Worm (Caenorhabditis elegans) whole organism, midembryonic: ENCODE measurements around the gene D1086.1.

ENCODE experiments used
- T22C8.4 ChIP-seq: fragments of 200-800 bp; sonication (Bioruptor generic); IDR thresholded peaks from 2 replicates; pipeline ENCODE4 v1.3.6; 2022; ENCODE audit warnings: missing genetic modification characterization, missing compliant biosample characterization
- cog-1 ChIP-seq: sonication (generic microtip); optimal IDR thresholded peaks from 2 replicates; lab custom pipeline; 2016; ENCODE audit warnings: missing genetic modification characterization, missing compliant biosample characterization
- flt-1 ChIP-seq: fragments of 200-800 bp; sonication (Bioruptor generic); IDR thresholded peaks from 2 replicates; pipeline ENCODE4 v1.3.6; 2022; ENCODE audit warnings: missing genetic modification characterization, missing compliant biosample characterization
- klf-2 ChIP-seq: fragments of 200-800 bp; sonication (Bioruptor generic); conservative IDR thresholded peaks from 2 replicates; pipeline ENCODE4 v1.3.6; 2022; ENCODE audit warnings: missing genetic modification reagents, missing genetic modification characterization, missing compliant biosample characterization
- med-1 ChIP-seq: sonication (generic microtip); optimal IDR thresholded peaks from 2 replicates; lab custom pipeline; 2017; ENCODE audit warnings: missing genetic modification characterization, mild to moderate bottlenecking, missing compliant biosample characterization, antibody characterized with exemption, missing genetic modification reagents; ENCODE audit not compliant: insufficient read depth
- ref-1 ChIP-seq: fragments of 200-800 bp; sonication (Bioruptor generic); conservative IDR thresholded peaks from 2 replicates; pipeline ENCODE4 v1.3.6; 2022; ENCODE audit warnings: missing genetic modification reagents, missing genetic modification characterization, missing compliant biosample characterization
- tab-1 ChIP-seq: fragments of 200-800 bp; sonication (Bioruptor generic); IDR thresholded peaks from 2 replicates; pipeline ENCODE4 v1.3.6; 2022; ENCODE audit warnings: missing genetic modification characterization, missing compliant biosample characterization
- ztf-23 ChIP-seq: fragments of 200-800 bp; sonication (Bioruptor generic); IDR thresholded peaks from 2 replicates; pipeline ENCODE4 v1.3.6; 2022; ENCODE audit warnings: missing genetic modification reagents, missing genetic modification characterization, missing compliant biosample characterization
- ztf-29 ChIP-seq: fragments of 200-800 bp; sonication (Bioruptor generic); IDR thresholded peaks from 2 replicates; pipeline ENCODE4 v1.3.6; 2022; ENCODE audit warnings: missing genetic modification reagents, missing genetic modification characterization, missing compliant biosample characterization

The D1086.1 gene

ce11 chrV:14100886-14101285 is 2.2 kb downstream of the D1086.1 start, which contains the start of gene D1086.12:
D1086.12 (plus strand) TSS chrV:14101186.
- no peak for TF ChIP-seq ztf-23 (GFP tag; lab: Robert Waterston, UW)
- no peak for TF ChIP-seq flt-1
- TF ChIP-seq ztf-29 (GFP tag; lab: Robert Waterston, UW): no peak
- TF ChIP-seq ref-1 (GFP tag; lab: Robert Waterston, UW): no peak
- no peak for TF ChIP-seq tab-1 (GFP tag; lab: Robert Waterston, UW)
- TF ChIP-seq klf-2 (GFP tag; lab: Robert Waterston, UW): no peak
- TF ChIP-seq med-1 (GFP tag; lab: Kevin White, UChicago): no peak
- no peak for TF ChIP-seq T22C8.4 (GFP tag; lab: Robert Waterston, UW)
- TF ChIP-seq cog-1 (tag; lab: Kevin White, UChicago): no peak

DNA sequence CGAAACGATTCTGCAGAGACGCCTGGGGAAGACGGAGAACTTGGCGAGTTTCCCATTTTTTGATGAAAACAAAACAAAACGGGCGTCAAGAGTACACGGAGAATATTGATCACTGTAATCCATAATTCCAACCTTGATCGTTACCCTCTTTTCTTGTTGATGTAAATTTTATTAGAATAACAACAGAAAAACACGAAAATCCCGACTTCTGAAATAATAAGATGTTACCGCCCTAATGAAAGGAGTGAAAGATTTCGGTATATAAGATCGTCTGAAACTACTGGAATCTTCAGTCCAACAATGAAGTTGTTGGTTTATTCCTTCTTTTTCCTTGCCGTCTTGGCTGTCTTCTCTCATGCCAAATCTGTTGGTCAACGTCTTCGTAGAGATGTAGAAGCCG is 5.3 kb downstream of the D1086.1 start, which contains the start of gene D1086.9:
D1086.9 (plus strand) TSS at position 301 of the 400 bp plus-strand sequence.
- TF ChIP-seq ztf-29 (GFP tag; lab: Robert Waterston, UW) (no peak), tab-1 (GFP tag; lab: Robert Waterston, UW) (no peak), cog-1 (tag; lab: Kevin White, UChicago) (no peak), ztf-23 (GFP tag; lab: Robert Waterston, UW) (no peak), klf-2 (GFP tag; lab: Robert Waterston, UW) (no peak), flt-1 (no peak), ref-1 (GFP tag; lab: Robert Waterston, UW) (no peak), T22C8.4 (GFP tag; lab: Robert Waterston, UW) (no peak), med-1 (GFP tag; lab: Kevin White, UChicago) (no peak)

DNA sequence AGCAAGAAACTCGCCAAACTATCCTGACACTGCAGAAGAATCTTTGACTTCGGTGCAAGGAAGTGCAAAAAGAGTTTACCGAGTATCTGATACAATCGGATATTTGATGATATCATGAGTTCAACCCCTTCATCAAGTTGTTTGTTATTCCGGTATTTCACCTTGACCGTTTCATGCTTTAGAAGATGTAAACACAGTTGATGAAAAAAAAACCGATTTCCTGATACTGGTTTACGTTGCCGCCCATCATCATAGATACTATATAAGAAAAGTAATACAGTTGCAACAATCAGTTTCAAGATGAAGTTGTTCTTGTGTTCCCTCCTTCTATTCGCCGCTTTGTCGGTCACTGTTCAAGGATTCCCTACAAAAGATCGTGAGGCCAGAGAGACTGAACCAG is 8.9 kb downstream of the D1086.1 start, which contains the start of gene H39E23.3:
H39E23.3 (plus strand) TSS at position 301 of the 400 bp plus-strand sequence.
- TF ChIP-seq ztf-23 (GFP tag; lab: Robert Waterston, UW) (no peak), med-1 (GFP tag; lab: Kevin White, UChicago) (no peak), flt-1 (no peak), T22C8.4 (GFP tag; lab: Robert Waterston, UW) (no peak), ref-1 (GFP tag; lab: Robert Waterston, UW) (no peak), ztf-29 (GFP tag; lab: Robert Waterston, UW) (no peak), tab-1 (GFP tag; lab: Robert Waterston, UW) (no peak), klf-2 (GFP tag; lab: Robert Waterston, UW) (no peak), cog-1 (tag; lab: Kevin White, UChicago) (no peak)

DNA sequence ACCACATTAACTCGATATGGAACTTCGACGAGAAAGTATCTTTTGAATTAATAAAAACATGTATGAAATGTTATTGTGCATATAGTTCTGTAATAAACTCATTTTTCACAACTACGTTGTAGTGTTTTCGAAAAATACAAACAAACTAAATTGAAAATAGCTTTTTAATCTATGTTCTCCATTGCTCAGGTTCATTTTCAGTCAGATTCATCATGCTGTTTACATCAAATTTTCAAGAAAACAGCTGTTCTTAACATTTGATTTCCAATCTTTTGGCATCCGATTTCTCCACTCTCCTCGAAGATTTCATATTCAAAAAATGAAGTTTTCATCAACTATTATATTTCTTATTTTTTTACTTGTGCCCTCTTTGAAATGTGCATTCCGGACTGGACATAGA is 11.4 kb downstream of the D1086.1 start, which contains the start of gene H39E23.2:
H39E23.2 (plus strand) TSS at position 301 of the 400 bp plus-strand sequence.
- TF ChIP-seq flt-1 (no peak), ztf-29 (GFP tag; lab: Robert Waterston, UW) (no peak), ztf-23 (GFP tag; lab: Robert Waterston, UW) (no peak), T22C8.4 (GFP tag; lab: Robert Waterston, UW) (no peak), ref-1 (GFP tag; lab: Robert Waterston, UW) (no peak), tab-1 (GFP tag; lab: Robert Waterston, UW) (no peak), cog-1 (tag; lab: Kevin White, UChicago) (no peak), med-1 (GFP tag; lab: Kevin White, UChicago) (no peak), klf-2 (GFP tag; lab: Robert Waterston, UW) (no peak)

ce11 chrV:14120674-14121073 is 22.0 kb downstream of the D1086.1 start:
- TF ChIP-seq ztf-29 (GFP tag; lab: Robert Waterston, UW): no peak
- no peak for TF ChIP-seq klf-2 (GFP tag; lab: Robert Waterston, UW)
- TF ChIP-seq cog-1 (tag; lab: Kevin White, UChicago): no peak
- no peak for TF ChIP-seq tab-1 (GFP tag; lab: Robert Waterston, UW)
- TF ChIP-seq ref-1 (GFP tag; lab: Robert Waterston, UW): no peak
- no peak for TF ChIP-seq flt-1
- TF ChIP-seq ztf-23 (GFP tag; lab: Robert Waterston, UW): no peak
- no peak for TF ChIP-seq med-1 (GFP tag; lab: Kevin White, UChicago)
- TF ChIP-seq T22C8.4 (GFP tag; lab: Robert Waterston, UW): no peak

DNA sequence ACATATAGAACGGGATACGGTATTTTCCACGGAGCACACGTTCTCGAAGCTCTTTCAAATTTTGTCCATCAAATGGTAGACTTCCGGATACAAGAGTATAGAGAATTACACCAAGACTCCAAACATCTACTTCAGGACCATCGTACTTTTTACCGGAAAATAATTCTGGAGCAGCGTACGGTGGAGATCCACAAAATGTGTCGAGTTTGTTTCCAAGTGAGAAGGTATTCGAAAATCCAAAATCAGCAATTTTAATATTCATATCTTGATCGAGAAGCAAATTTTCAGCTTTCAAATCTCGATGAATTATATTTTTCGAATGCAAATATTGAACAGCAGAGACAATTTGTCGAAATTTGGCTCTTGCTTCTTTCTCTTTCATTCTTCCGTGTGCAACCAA is 24.5 kb downstream of the D1086.1 start:
- no peak for TF ChIP-seq flt-1
- no peak for TF ChIP-seq cog-1 (tag; lab: Kevin White, UChicago)
- no peak for TF ChIP-seq ztf-23 (GFP tag; lab: Robert Waterston, UW)
- no peak for TF ChIP-seq tab-1 (GFP tag; lab: Robert Waterston, UW)
- TF ChIP-seq T22C8.4 (GFP tag; lab: Robert Waterston, UW): no peak
- TF ChIP-seq ref-1 (GFP tag; lab: Robert Waterston, UW): no peak
- TF ChIP-seq ztf-29 (GFP tag; lab: Robert Waterston, UW): no peak
- TF ChIP-seq klf-2 (GFP tag; lab: Robert Waterston, UW): no peak
- TF ChIP-seq med-1 (GFP tag; lab: Kevin White, UChicago): no peak

ce11 chrV:14124187-14124586 is 25.5 kb downstream of the D1086.1 start:
- 0 out of 2 replicates have a peak, but pooled peaks have one; percentile 14 for TF ChIP-seq ztf-23 (GFP tag; lab: Robert Waterston, UW)

- TF ChIP-seq ref-1 (GFP tag; lab: Robert Waterston, UW): no peak
- TF ChIP-seq flt-1: no peak
- TF ChIP-seq cog-1 (tag; lab: Kevin White, UChicago): no peak
- TF ChIP-seq klf-2 (GFP tag; lab: Robert Waterston, UW): no peak
- TF ChIP-seq ztf-29 (GFP tag; lab: Robert Waterston, UW): no peak
- no peak for TF ChIP-seq med-1 (GFP tag; lab: Kevin White, UChicago)
- no peak for TF ChIP-seq tab-1 (GFP tag; lab: Robert Waterston, UW)
- TF ChIP-seq T22C8.4 (GFP tag; lab: Robert Waterston, UW): no peak
- TF ChIP-seq ztf-23 (GFP tag; lab: Robert Waterston, UW): no peak
Measured at ce11 chrV:14126341-14126924, 27.8 kb downstream of the D1086.1 start.

DNA sequence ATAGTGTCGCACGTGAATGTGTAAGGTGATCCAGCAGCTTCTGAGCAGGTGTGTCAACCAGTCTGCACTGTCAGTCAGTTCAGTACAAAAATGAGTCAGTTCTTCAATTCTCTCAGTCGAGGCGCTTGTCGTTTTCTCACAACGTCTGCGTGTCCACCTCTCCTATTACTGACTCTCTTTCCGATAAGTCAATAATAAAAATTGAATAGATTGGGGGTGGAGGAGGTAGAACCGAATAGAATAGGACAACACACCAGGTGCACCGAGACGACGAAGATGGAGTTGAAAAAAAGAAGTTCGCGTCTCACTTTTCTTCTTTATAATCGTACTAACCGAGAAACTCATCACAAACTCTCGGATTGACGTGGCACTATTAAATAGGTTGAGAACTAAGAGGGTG is 29.2 kb downstream of the D1086.1 start:
- no peak for TF ChIP-seq klf-2 (GFP tag; lab: Robert Waterston, UW)
- TF ChIP-seq ztf-29 (GFP tag; lab: Robert Waterston, UW): no peak
